Fruit fly (Drosophila melanogaster) whole organism, adult: ENCODE results near the gene CG14969.

ENCODE experiments used
- CG11617 ChIP-seq: fragments of 200-800 bp; sonication (Bioruptor generic); optimal IDR thresholded peaks from 2 replicates; lab custom pipeline; 2017; ENCODE audit warnings: mild to moderate bottlenecking, missing biosample characterization, missing genetic modification reagents, missing genetic modification characterization
- CG12768 ChIP-seq: fragments of 200-800 bp; sonication (Bioruptor generic); optimal IDR thresholded peaks from 2 replicates; lab custom pipeline; 2017; ENCODE audit warnings: missing biosample characterization, missing genetic modification characterization, mild to moderate bottlenecking, moderate library complexity, missing genetic modification reagents
- CG14711 ChIP-seq: fragments of 200-800 bp; sonication (Bioruptor generic); optimal IDR thresholded peaks from 2 replicates; lab custom pipeline; 2018; ENCODE audit warnings: missing biosample characterization, mild to moderate bottlenecking, missing genetic modification characterization, moderate library complexity
- CG1620 ChIP-seq: fragments of 200-800 bp; sonication (Bioruptor generic); optimal IDR thresholded peaks from 2 replicates; lab custom pipeline; 2016; ENCODE audit warnings: missing biosample characterization, missing genetic modification characterization
- CG5204 ChIP-seq: fragments of 200-800 bp; sonication (Bioruptor generic); optimal IDR thresholded peaks from 2 replicates; lab custom pipeline; 2016; ENCODE audit warnings: missing biosample characterization, missing genetic modification characterization
- Crg-1 ChIP-seq: fragments of 200-800 bp; sonication (Bioruptor generic); optimal IDR thresholded peaks from 2 replicates; lab custom pipeline; 2016; ENCODE audit warnings: missing biosample characterization, missing genetic modification characterization
- Hr96 ChIP-seq: fragments of 200-800 bp; sonication (Bioruptor generic); optimal IDR thresholded peaks from 2 replicates; lab custom pipeline; 2016; ENCODE audit warnings: missing biosample characterization, missing genetic modification characterization
- Mnt ChIP-seq: fragments of 200-800 bp; sonication (Bioruptor generic); optimal IDR thresholded peaks from 2 replicates; lab custom pipeline; 2016; ENCODE audit warnings: missing biosample characterization, mild to moderate bottlenecking, missing genetic modification characterization
- bab1 ChIP-seq: fragments of 200-800 bp; sonication (Bioruptor generic); optimal IDR thresholded peaks from 3 replicates; lab custom pipeline; 2019; ENCODE audit warnings: missing biosample characterization, mild to moderate bottlenecking, missing genetic modification characterization, moderate library complexity
- cnc ChIP-seq, 2 experiments: fragments of >200 bp; optimal IDR thresholded peaks; 2 replicates each; lab custom pipeline; 2017
- kay ChIP-seq: fragments of 200-800 bp; sonication (Bioruptor generic); peaks from one replicate; lab custom pipeline; 2016; ENCODE audit warnings: missing biosample characterization, missing genetic modification characterization, borderline replicate concordance
- ovo ChIP-seq: fragments of 200-800 bp; sonication (Bioruptor generic); optimal IDR thresholded peaks from 2 replicates; lab custom pipeline; 2016; ENCODE audit warnings: missing biosample characterization, missing genetic modification characterization
- pad ChIP-seq: fragments of 200-800 bp; sonication (Bioruptor generic); optimal IDR thresholded peaks from 3 replicates; lab custom pipeline; 2017; ENCODE audit warnings: missing biosample characterization, missing genetic modification characterization, mild to moderate bottlenecking, moderate library complexity, missing genetic modification reagents
- toe ChIP-seq: fragments of 200-800 bp; sonication (Bioruptor generic); optimal IDR thresholded peaks from 2 replicates; lab custom pipeline; 2016; ENCODE audit warnings: missing biosample characterization, missing genetic modification characterization

DNA sequence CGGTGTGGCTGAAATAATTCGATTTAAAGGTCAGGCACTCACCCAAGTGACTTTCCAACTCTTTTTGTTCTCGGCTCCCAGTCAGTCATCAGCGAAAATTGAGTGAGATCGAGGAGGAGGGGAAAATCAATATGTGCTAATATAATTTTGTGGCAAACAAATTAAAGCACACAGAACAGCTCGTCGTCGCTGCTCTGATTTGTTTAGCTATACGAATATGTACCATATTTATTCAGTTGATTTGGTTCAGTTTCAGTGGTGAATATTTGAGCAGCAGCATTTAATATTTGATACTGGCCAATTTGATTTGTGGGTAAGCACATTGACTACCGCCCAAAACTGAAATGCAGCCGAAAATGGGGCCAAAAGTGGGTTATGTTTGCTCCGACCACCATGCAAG lies 29.3 kb downstream of the CG14969 start:
- TF ChIP-seq pad (GFP tag; lab: Kevin White, UChicago) = no peak
- TF ChIP-seq CG1620 (GFP tag; lab: Kevin White, UChicago) = no peak
- no peak for TF ChIP-seq CG5204 (GFP tag; lab: Kevin White, UChicago)
- no peak for TF ChIP-seq kay (GFP tag; lab: Kevin White, UChicago)
- no peak for TF ChIP-seq bab1 (GFP tag; lab: Kevin White, UChicago)
- no peak for TF ChIP-seq ovo (GFP tag; lab: Kevin White, UChicago)
- no peak for TF ChIP-seq cnc (optimal IDR thresholded peaks at IDR 0.05; lab: Kevin White, UChicago)
- no peak for TF ChIP-seq Mnt (GFP tag; lab: Kevin White, UChicago)
- TF ChIP-seq Hr96 = no peak
- TF ChIP-seq CG11617 (GFP tag; lab: Kevin White, UChicago) = no peak
- no peak for TF ChIP-seq toe
- TF ChIP-seq CG12768 = no peak
- TF ChIP-seq CG14711 (tag; lab: Kevin White, UChicago) = no peak
- no peak for TF ChIP-seq Crg-1 (GFP tag; lab: Kevin White, UChicago)
